Worm (Caenorhabditis elegans): ENCODE measurements around the gene Y44A6C.1.
A peak's percentile ranks its signal among the peaks of the same experiment; 100 is the strongest.

Y44A6C.1 gene

ce11 chrV:20713620-20714019 is at the start of gene Y44A6C.1:
Gene Y44A6C.1 (plus strand): TSS chrV:20713920.
- no peak for TF ChIP-seq nhr-12 (tag; optimal IDR thresholded peaks at IDR 0.05)
- TF ChIP-seq ztf-4 (tag; optimal IDR thresholded peaks at IDR 0.05), result peak; percentile 31
- peak; percentile 1 for TF ChIP-seq pha-4 (tag; optimal IDR thresholded peaks at IDR 0.05)

- TF ChIP-seq nhr-43 (tag; optimal IDR thresholded peaks at IDR 0.05; ENCODE audit: poor library complexity, severe bottlenecking), result no peak
- no peak for TF ChIP-seq jun-1 (tag; optimal IDR thresholded peaks at IDR 0.05)
- no peak for TF ChIP-seq daf-12 (tag; optimal IDR thresholded peaks at IDR 0.05)
- no peak for TF ChIP-seq unc-62 (GFP tag; optimal IDR thresholded peaks at IDR 0.05)
- peak; percentile 37 for TF ChIP-seq nhr-23 (tag; optimal IDR thresholded peaks at IDR 0.05)
- TF ChIP-seq sea-2 (GFP tag; optimal IDR thresholded peaks at IDR 0.05), result no peak
These were observed 48.8 kb upstream of the Y44A6C.1 start for ce11 chrV:20664930-20665329.

ce11 chrV:20666905-20667304 is 46.8 kb upstream of the Y44A6C.1 start, which contains the start of gene mlt-11:
Gene mlt-11 (plus strand): TSS chrV:20667205.
- TF ChIP-seq ZK546.5 (tag; optimal IDR thresholded peaks at IDR 0.05), result no peak
- no peak for TF ChIP-seq elt-2 (tag; optimal IDR thresholded peaks at IDR 0.05)
- no peak for TF ChIP-seq nhr-12 (tag; optimal IDR thresholded peaks at IDR 0.05)
- TF ChIP-seq fos-1 (tag; optimal IDR thresholded peaks at IDR 0.05), result no peak
- TF ChIP-seq jun-1 (tag; optimal IDR thresholded peaks at IDR 0.05), result no peak
- no peak for TF ChIP-seq nhr-11 (tag; optimal IDR thresholded peaks at IDR 0.05)
- TF ChIP-seq lin-15B (tag; optimal IDR thresholded peaks at IDR 0.05), result no peak
- no peak for TF ChIP-seq ceh-82 (tag; optimal IDR thresholded peaks at IDR 0.05)
- no peak for TF ChIP-seq skn-1 (tag; optimal IDR thresholded peaks at IDR 0.05)
- no peak for TF ChIP-seq mdl-1 (tag; optimal IDR thresholded peaks at IDR 0.05)
- no peak for TF ChIP-seq nhr-76 (tag; optimal IDR thresholded peaks at IDR 0.05)
- no peak for TF ChIP-seq R02D3.7 (tag; optimal IDR thresholded peaks at IDR 0.05)
- TF ChIP-seq egl-27 (tag; optimal IDR thresholded peaks at IDR 0.05), result no peak

ce11 chrV:20670625-20671024 is 43.1 kb upstream of the Y44A6C.1 start:
- no peak for TF ChIP-seq nhr-28 (tag; optimal IDR thresholded peaks at IDR 0.05)
- TF ChIP-seq nhr-25 (tag; optimal IDR thresholded peaks at IDR 0.05), result no peak
- no peak for TF ChIP-seq fos-1 (tag; optimal IDR thresholded peaks at IDR 0.05)
- no peak for TF ChIP-seq ztf-11 (tag; optimal IDR thresholded peaks at IDR 0.05)
- no peak for TF ChIP-seq nhr-77 (tag; optimal IDR thresholded peaks at IDR 0.05)
- TF ChIP-seq jun-1 (tag; optimal IDR thresholded peaks at IDR 0.05), result no peak
- no peak for TF ChIP-seq ZK546.5 (tag; optimal IDR thresholded peaks at IDR 0.05)
- TF ChIP-seq ceh-28 (tag; optimal IDR thresholded peaks at IDR 0.05), result no peak

ce11 chrV:20680189-20680588 is 33.5 kb upstream of the Y44A6C.1 start:
- TF ChIP-seq egl-27 (tag; optimal IDR thresholded peaks at IDR 0.05) (no peak), nhr-28 (tag; optimal IDR thresholded peaks at IDR 0.05) (no peak), pqm-1 (tag; optimal IDR thresholded peaks at IDR 0.05) (no peak), daf-12 (tag; optimal IDR thresholded peaks at IDR 0.05) (no peak), aly-2 (tag; optimal IDR thresholded peaks at IDR 0.05) (no peak), nhr-43 (tag; optimal IDR thresholded peaks at IDR 0.05; ENCODE audit: poor library complexity, severe bottlenecking) (no peak), jun-1 (tag; optimal IDR thresholded peaks at IDR 0.05) (no peak), hmg-11 (tag; optimal IDR thresholded peaks at IDR 0.05) (no peak), elt-3 (tag; optimal IDR thresholded peaks at IDR 0.05) (no peak), egl-5 (tag; optimal IDR thresholded peaks at IDR 0.05) (no peak), ceh-28 (tag; optimal IDR thresholded peaks at IDR 0.05) (no peak), skn-1 (tag; optimal IDR thresholded peaks at IDR 0.05) (no peak), nhr-237 (tag; optimal IDR thresholded peaks at IDR 0.05) (no peak), ceh-82 (tag; optimal IDR thresholded peaks at IDR 0.05) (no peak), ceh-16 (tag; optimal IDR thresholded peaks at IDR 0.05) (no peak), ZK546.5 (tag; optimal IDR thresholded peaks at IDR 0.05) (no peak)

- TF ChIP-seq nhr-43 (tag; optimal IDR thresholded peaks at IDR 0.05; ENCODE audit: poor library complexity, severe bottlenecking) (no peak), lsy-12 (tag; optimal IDR thresholded peaks at IDR 0.05) (no peak), pqm-1 (tag; optimal IDR thresholded peaks at IDR 0.05) (no peak), egl-27 (tag; optimal IDR thresholded peaks at IDR 0.05) (no peak), elt-3 (tag; optimal IDR thresholded peaks at IDR 0.05) (no peak), nhr-28 (tag; optimal IDR thresholded peaks at IDR 0.05) (no peak), ztf-4 (tag; optimal IDR thresholded peaks at IDR 0.05) (no peak), mml-1 (tag; optimal IDR thresholded peaks at IDR 0.05) (no peak), ceh-16 (tag; optimal IDR thresholded peaks at IDR 0.05) (no peak), egl-5 (tag; optimal IDR thresholded peaks at IDR 0.05) (no peak), ZK546.5 (tag; optimal IDR thresholded peaks at IDR 0.05) (no peak), ama-1 (optimal IDR thresholded peaks at IDR 0.05) (no peak), ztf-11 (tag; optimal IDR thresholded peaks at IDR 0.05) (no peak)
These were observed 32.6 kb upstream of the Y44A6C.1 start, which contains the start of gene srsx-35 for ce11 chrV:20681120-20681519. Gene srsx-35 (plus strand): TSS chrV:20681420.
